Fruit fly (Drosophila melanogaster) whole organism, embryonic: ENCODE data around the gene CCAP-R.

ENCODE experiments used
- Abd-B ChIP-seq: fragments of 200-800 bp; sonication (Bioruptor generic); optimal IDR thresholded peaks from 2 replicates; lab custom pipeline; 2018; ENCODE audit warnings: missing biosample characterization, mild to moderate bottlenecking, missing genetic modification characterization, moderate library complexity
- Aef1 ChIP-seq: fragments of 200-800 bp; sonication (Bioruptor generic); IDR thresholded peaks from 3 replicates; pipeline ENCODE4 v1.3.6; 2022; ENCODE audit warnings: missing biosample characterization, missing genetic modification characterization
- CG12104 ChIP-seq: fragments of 200-800 bp; sonication (Bioruptor generic); optimal IDR thresholded peaks from 3 replicates; lab custom pipeline; 2016; ENCODE audit warnings: missing biosample characterization, missing genetic modification characterization
- CG12219 ChIP-seq: fragments of 200-800 bp; sonication (Bioruptor generic); optimal IDR thresholded peaks from 3 replicates; lab custom pipeline; 2018; ENCODE audit warnings: missing biosample characterization, mild to moderate bottlenecking, missing genetic modification characterization
- CG12299 ChIP-seq: fragments of 200-800 bp; sonication (Bioruptor generic); optimal IDR thresholded peaks from 2 replicates; lab custom pipeline; 2018; ENCODE audit warnings: missing biosample characterization, mild to moderate bottlenecking, missing genetic modification characterization
- CG15269 ChIP-seq: fragments of 200-800 bp; sonication (Bioruptor generic); optimal IDR thresholded peaks from 2 replicates; lab custom pipeline; 2018; ENCODE audit warnings: missing biosample characterization, mild to moderate bottlenecking, missing genetic modification characterization, moderate library complexity
- CG16863 ChIP-seq: fragments of 200-800 bp; sonication (Bioruptor generic); optimal IDR thresholded peaks from 3 replicates; lab custom pipeline; 2016; ENCODE audit warnings: missing biosample characterization, missing genetic modification characterization
- CG17385 ChIP-seq: fragments of 200-800 bp; sonication (Bioruptor generic); optimal IDR thresholded peaks from 3 replicates; lab custom pipeline; 2018; ENCODE audit warnings: missing biosample characterization, mild to moderate bottlenecking, missing genetic modification characterization
- CG31388 ChIP-seq: fragments of 200-800 bp; sonication (Bioruptor generic); optimal IDR thresholded peaks from 2 replicates; lab custom pipeline; 2016; ENCODE audit warnings: missing biosample characterization, missing genetic modification characterization
- CG3163 ChIP-seq: fragments of 200-800 bp; sonication (Bioruptor generic); optimal IDR thresholded peaks from 3 replicates; lab custom pipeline; 2016; ENCODE audit warnings: missing biosample characterization, missing genetic modification characterization
- CG32772 ChIP-seq: fragments of 200-800 bp; sonication (Bioruptor generic); IDR thresholded peaks from 2 replicates; pipeline ENCODE4 v1.3.6; 2022; ENCODE audit warnings: missing biosample characterization, missing genetic modification characterization
- CG4730 ChIP-seq: fragments of 200-800 bp; sonication (Bioruptor generic); IDR thresholded peaks from 2 replicates; pipeline ENCODE4 v1.3.6; 2022; ENCODE audit warnings: missing biosample characterization, missing genetic modification characterization
- CG4854 ChIP-seq: fragments of 200-800 bp; sonication (Bioruptor generic); optimal IDR thresholded peaks from 2 replicates; lab custom pipeline; 2016; ENCODE audit warnings: missing biosample characterization, missing genetic modification characterization, inconsistent platforms
- CG5953 ChIP-seq: fragments of 200-800 bp; sonication (Bioruptor generic); IDR thresholded peaks from 2 replicates; pipeline ENCODE4 v1.3.6; 2022; ENCODE audit warnings: missing biosample characterization, missing genetic modification characterization
- CG7963 ChIP-seq: fragments of 200-800 bp; sonication (Bioruptor generic); IDR thresholded peaks from 3 replicates; pipeline ENCODE4 v1.3.6; 2022; ENCODE audit warnings: missing biosample characterization, missing genetic modification characterization; ENCODE audit not compliant: partially characterized antibody
- CG8924 ChIP-seq: fragments of 200-800 bp; optimal IDR thresholded peaks from 3 replicates; lab custom pipeline; 2019; ENCODE audit warnings: missing biosample characterization, mild to moderate bottlenecking, missing genetic modification characterization, moderate library complexity
- CG9437 ChIP-seq: fragments of 200-800 bp; sonication (Bioruptor generic); optimal IDR thresholded peaks from 2 replicates; lab custom pipeline; 2018; ENCODE audit warnings: missing biosample characterization, mild to moderate bottlenecking, missing genetic modification characterization
- CG9797 ChIP-seq: fragments of 200-800 bp; sonication (Bioruptor generic); optimal IDR thresholded peaks from 3 replicates; lab custom pipeline; 2018; ENCODE audit warnings: missing biosample characterization, mild to moderate bottlenecking, missing genetic modification characterization
- CG9817 ChIP-seq: fragments of 200-800 bp; sonication (Bioruptor generic); optimal IDR thresholded peaks from 2 replicates; lab custom pipeline; 2018; ENCODE audit warnings: missing biosample characterization, mild to moderate bottlenecking, missing genetic modification characterization, moderate library complexity
- Dad ChIP-seq: fragments of 200-800 bp; sonication (Bioruptor generic); optimal IDR thresholded peaks from 3 replicates; lab custom pipeline; 2016; ENCODE audit warnings: missing biosample characterization, missing genetic modification characterization
- Dfd ChIP-seq, 2 experiments: fragments of >200 bp; optimal IDR thresholded peaks; 2 replicates each; lab custom pipeline; 2017; ENCODE audit warnings: missing biosample characterization in 2 of 2, missing genetic modification characterization in 2 of 2
- Doc3 ChIP-seq: fragments of 200-800 bp; sonication (Bioruptor generic); IDR thresholded peaks from 3 replicates; pipeline ENCODE4 v1.3.6; 2022; ENCODE audit warnings: missing biosample characterization, missing genetic modification characterization; ENCODE audit not compliant: partially characterized antibody
- GATAe ChIP-seq: fragments of 200-800 bp; sonication (Bioruptor generic); conservative IDR thresholded peaks from 2 replicates; pipeline ENCODE4 v1.3.6; 2022; ENCODE audit warnings: missing biosample characterization, missing genetic modification characterization
- Hr39 ChIP-seq: fragments of >200 bp; optimal IDR thresholded peaks from 2 replicates; lab custom pipeline; 2017
- MESR4 ChIP-seq: fragments of 200-800 bp; sonication (Bioruptor generic); optimal IDR thresholded peaks from 2 replicates; lab custom pipeline; 2018; ENCODE audit warnings: missing biosample characterization, mild to moderate bottlenecking, missing genetic modification characterization, moderate library complexity
- Mad ChIP-seq: fragments of 200-800 bp; sonication (Bioruptor generic); optimal IDR thresholded peaks from 2 replicates; lab custom pipeline; 2016; ENCODE audit warnings: missing biosample characterization, missing genetic modification characterization
- Nf-YB ChIP-seq: fragments of 200-800 bp; sonication (Bioruptor generic); optimal IDR thresholded peaks from 3 replicates; lab custom pipeline; 2019; ENCODE audit warnings: missing biosample characterization, mild to moderate bottlenecking, missing genetic modification characterization, moderate library complexity
- bsh ChIP-seq, 2 experiments: fragments of 200-800 bp; sonication (Bioruptor generic); optimal IDR thresholded peaks; 2 replicates each; lab custom pipeline; 2017 to 2018; ENCODE audit warnings: mild to moderate bottlenecking in 2 of 2, missing biosample characterization in 2 of 2, missing genetic modification characterization in 2 of 2, moderate library complexity in 1 of 2
- dimm ChIP-seq: fragments of 200-800 bp; sonication (Bioruptor generic); IDR thresholded peaks from 2 replicates; pipeline ENCODE4 v1.3.6; 2022; ENCODE audit warnings: missing biosample characterization, missing genetic modification characterization
- fd64A ChIP-seq: fragments of 200-800 bp; sonication (Bioruptor generic); optimal IDR thresholded peaks from 3 replicates; lab custom pipeline; 2018; ENCODE audit warnings: missing biosample characterization, mild to moderate bottlenecking, missing genetic modification characterization
- gfzf ChIP-seq: fragments of 200-800 bp; sonication (Bioruptor generic); optimal IDR thresholded peaks from 2 replicates; lab custom pipeline; 2016; ENCODE audit warnings: missing biosample characterization, mild to moderate bottlenecking, missing genetic modification characterization, moderate library complexity
- gt ChIP-seq: fragments of 200-800 bp; sonication (Bioruptor generic); IDR thresholded peaks from 2 replicates; pipeline ENCODE4 v1.3.6; 2022; ENCODE audit warnings: missing biosample characterization, missing genetic modification characterization
- insv ChIP-seq, 2 experiments: fragments of 200-800 bp; sonication (Bioruptor generic); optimal IDR thresholded peaks; 3 replicates each; lab custom pipeline; 2016 to 2018; ENCODE audit warnings: missing biosample characterization in 2 of 2, missing genetic modification characterization in 2 of 2
- jing ChIP-seq: fragments of 200-800 bp; sonication (Bioruptor generic); optimal IDR thresholded peaks from 2 replicates; lab custom pipeline; 2018; ENCODE audit warnings: missing biosample characterization, mild to moderate bottlenecking, missing genetic modification characterization
- kah ChIP-seq: fragments of 200-800 bp; sonication (Bioruptor generic); optimal IDR thresholded peaks from 2 replicates; lab custom pipeline; 2018; ENCODE audit warnings: missing biosample characterization, mild to moderate bottlenecking, missing genetic modification characterization
- knrl ChIP-seq: fragments of 200-800 bp; sonication (Bioruptor generic); IDR thresholded peaks from 3 replicates; pipeline ENCODE4 v1.3.6; 2022; ENCODE audit warnings: missing biosample characterization, missing genetic modification characterization; ENCODE audit not compliant: partially characterized antibody
- nerfin-2 ChIP-seq: fragments of 200-800 bp; sonication (Bioruptor generic); IDR thresholded peaks from 2 replicates; pipeline ENCODE4 v1.3.6; 2022; ENCODE audit warnings: missing biosample characterization, missing genetic modification characterization; ENCODE audit not compliant: partially characterized antibody
- otp ChIP-seq: fragments of 200-800 bp; sonication (Bioruptor generic); IDR thresholded peaks from 3 replicates; pipeline ENCODE4, ENCODE4 v1.3.6; 2022; ENCODE audit warnings: missing biosample characterization, missing genetic modification characterization
- pfk ChIP-seq: fragments of 200-800 bp; sonication (Bioruptor generic); optimal IDR thresholded peaks from 2 replicates; lab custom pipeline; 2018; ENCODE audit warnings: missing biosample characterization, mild to moderate bottlenecking, missing genetic modification characterization, moderate library complexity
- prd ChIP-seq, 3 experiments: fragments of >200 bp in 2 of 3; fragments of 200-800 bp in 1 of 3; sonication (Bioruptor generic) in 1 of 3; optimal IDR thresholded peaks in 2 of 3; IDR thresholded peaks in 1 of 3; 2 replicates in 2 of 3; 3 replicates in 1 of 3; pipeline versions ENCODE4 v1.3.6 to Lab custom; 2017 to 2022; ENCODE audit warnings: missing biosample characterization in 1 of 3, missing genetic modification characterization in 1 of 3
- pum ChIP-seq: fragments of 200-800 bp; sonication (Bioruptor generic); optimal IDR thresholded peaks from 2 replicates; lab custom pipeline; 2016; ENCODE audit warnings: missing biosample characterization, missing genetic modification characterization
- repo ChIP-seq: fragments of 200-800 bp; sonication (Bioruptor generic); optimal IDR thresholded peaks from 2 replicates; lab custom pipeline; 2016; ENCODE audit warnings: missing biosample characterization, missing genetic modification characterization
- seq ChIP-seq: fragments of 200-800 bp; sonication (Bioruptor generic); IDR thresholded peaks from 2 replicates; pipeline ENCODE4 v1.3.6; 2022; ENCODE audit warnings: missing biosample characterization, missing genetic modification characterization
- slbo ChIP-seq: fragments of 200-800 bp; sonication (Bioruptor generic); IDR thresholded peaks from 2 replicates; pipeline ENCODE4 v1.3.6; 2022; ENCODE audit warnings: missing biosample characterization, missing genetic modification characterization
- so ChIP-seq: fragments of 200-800 bp; sonication (Bioruptor generic); IDR thresholded peaks from 3 replicates; pipeline ENCODE4 v1.3.6; 2022; ENCODE audit warnings: missing biosample characterization, missing genetic modification characterization
- toy ChIP-seq: fragments of 200-800 bp; sonication (Bioruptor generic); IDR thresholded peaks from 2 replicates; pipeline ENCODE4 v1.3.6; 2022; ENCODE audit warnings: missing biosample characterization, missing genetic modification characterization
- trh ChIP-seq: fragments of 200-800 bp; sonication (Bioruptor generic); optimal IDR thresholded peaks from 2 replicates; lab custom pipeline; 2016; ENCODE audit warnings: missing biosample characterization, missing genetic modification characterization
- vnd ChIP-seq: fragments of 200-800 bp; sonication (Bioruptor generic); IDR thresholded peaks from 3 replicates; pipeline ENCODE4 v1.3.6; 2022; ENCODE audit warnings: missing biosample characterization, missing genetic modification characterization; ENCODE audit not compliant: partially characterized antibody
- yki ChIP-seq: fragments of >200 bp; optimal IDR thresholded peaks from 3 replicates; lab custom pipeline; 2018

The CCAP-R gene

dm6 chr3R:25880971-25881809 is 74.9 kb downstream of the CCAP-R start, which contains the start of gene Tsp96F (continued):
- TF ChIP-seq CG5953 (GFP tag; lab: Robert Waterston, UW) (no peak), so (GFP tag; lab: Robert Waterston, UW) (peak; percentile 20; the same call in 1 of the 3 replicates), CG32772 (GFP tag; lab: Robert Waterston, UW) (no peak), gt (GFP tag; lab: Robert Waterston, UW) (no peak), prd (optimal IDR thresholded peaks at IDR 0.05; lab: Kevin White, UChicago) (no peak), prd (GFP tag; IDR thresholded peaks at IDR 0.05; lab: Robert Waterston, UW) (no peak), CG9437 (GFP tag; lab: Kevin White, UChicago) (no peak), insv (GFP tag; optimal IDR thresholded peaks at IDR 0.05; lab: Kevin White, UChicago) (peak in 1 of 2 experiments; percentile 8), nerfin-2 (no peak), Abd-B (GFP tag; lab: Kevin White, UChicago) (peak; percentile 32), CG31388 (GFP tag; lab: Kevin White, UChicago) (no peak), jing (no peak), Doc3 (GFP tag; lab: Robert Waterston, UW) (no peak; the same call in 2 of the 3 replicates), CG12299 (tag; lab: Kevin White, UChicago) (peak; percentile 50), dimm (no peak), vnd (GFP tag; lab: Robert Waterston, UW) (no peak), toy (GFP tag; lab: Robert Waterston, UW) (no peak), GATAe (GFP tag; lab: Robert Waterston, UW) (no peak), CG15269 (tag; lab: Kevin White, UChicago) (no peak), pum (GFP tag; lab: Kevin White, UChicago) (no peak), MESR4 (GFP tag; lab: Kevin White, UChicago) (peak; percentile 81), CG12219 (peak; percentile 6), CG16863 (GFP tag; lab: Kevin White, UChicago) (no peak), bsh (GFP tag; optimal IDR thresholded peaks at IDR 0.05; lab: Kevin White, UChicago) (peak in 1 of 2 experiments; percentile 22), kah (GFP tag; lab: Kevin White, UChicago) (peak; percentile 40), otp (no peak), pfk (peak; percentile 10), yki (lab: Kevin White, UChicago) (no peak), slbo (GFP tag; lab: Robert Waterston, UW) (no peak), repo (GFP tag; lab: Kevin White, UChicago) (no peak), gfzf (GFP tag; lab: Kevin White, UChicago) (peak; percentile 95), Dfd (GFP tag; optimal IDR thresholded peaks at IDR 0.05; lab: Kevin White, UChicago) (no peak), knrl (GFP tag; lab: Robert Waterston, UW) (no peak; the same call in 1 of the 3 replicates), CG4854 (GFP tag; lab: Kevin White, UChicago) (no peak), CG9797 (GFP tag; lab: Kevin White, UChicago) (peak; percentile 87), CG12104 (GFP tag; lab: Kevin White, UChicago) (no peak), Nf-YB (GFP tag; lab: Kevin White, UChicago) (no peak), Aef1 (GFP tag; lab: Robert Waterston, UW) (no peak), Mad (GFP tag; lab: Kevin White, UChicago) (no peak), trh (GFP tag; lab: Kevin White, UChicago) (no peak), CG8924 (no peak), fd64A (no peak), CG4730 (GFP tag; lab: Robert Waterston, UW) (no peak), CG17385 (GFP tag; lab: Kevin White, UChicago) (no peak), CG7963 (GFP tag; lab: Robert Waterston, UW) (0 out of 3 replicates have a peak, but pooled peaks have one; percentile 47), Dad (peak; percentile 24), CG3163 (GFP tag; lab: Kevin White, UChicago) (no peak), CG9817 (tag; lab: Kevin White, UChicago) (no peak), seq (0 out of 2 replicates have a peak, but pooled peaks have one; percentile 10), Hr39 (lab: Kevin White, UChicago) (no peak)
